Worm (Caenorhabditis elegans): ENCODE results near the gene sur-7.

sur-7 gene

DNA sequence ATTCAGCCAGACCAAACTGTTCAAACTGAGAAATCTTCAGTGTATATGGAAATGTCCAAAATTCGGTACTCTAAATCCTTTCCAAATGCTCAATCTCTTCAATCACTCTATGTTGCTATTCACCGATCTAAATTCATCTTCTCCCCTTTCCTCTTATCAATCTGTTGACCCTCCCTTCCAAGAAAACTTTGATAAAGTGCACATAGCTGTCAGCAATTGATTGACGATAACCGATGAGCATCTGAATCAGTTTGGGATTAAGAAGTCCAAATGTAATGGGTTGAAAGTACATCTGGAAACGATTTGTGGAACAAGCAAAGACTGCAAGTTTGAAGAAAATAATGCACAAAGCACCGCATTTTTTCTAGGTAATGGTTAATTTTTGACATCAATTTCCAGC is 13.6 kb downstream of the sur-7 start:
- TF ChIP-seq B0261.1 (tag; optimal IDR thresholded peaks at IDR 0.05), result no peak
- no peak for TF ChIP-seq ceh-58 (GFP tag; IDR thresholded peaks at IDR 0.05)
- no peak for TF ChIP-seq athp-1 (tag; optimal IDR thresholded peaks at IDR 0.05)
- no peak for TF ChIP-seq madf-6 (GFP tag; IDR thresholded peaks at IDR 0.05)

DNA sequence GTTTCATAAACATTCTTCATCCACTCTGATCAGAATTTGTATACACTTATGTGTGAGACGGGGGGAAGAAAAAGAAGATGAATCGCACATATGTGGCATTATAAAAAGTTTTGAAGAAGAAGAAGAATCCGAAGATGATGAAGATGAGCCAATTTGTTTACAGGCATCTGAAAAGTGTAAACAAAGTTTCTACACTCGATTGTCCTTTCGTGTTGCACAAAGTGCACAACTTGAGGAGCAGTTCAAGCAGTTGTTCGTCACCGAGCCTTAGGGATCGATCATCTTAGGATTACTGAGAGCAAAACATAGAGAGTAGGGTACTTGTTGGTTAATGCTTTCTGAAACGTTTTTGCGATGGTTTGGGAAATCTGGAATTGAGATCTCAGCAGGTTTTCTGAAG is 14.7 kb downstream of the sur-7 start:
- no peak for TF ChIP-seq egl-44 (GFP tag; IDR thresholded peaks at IDR 0.05)
- no peak for TF ChIP-seq bed-1 (GFP tag; IDR thresholded peaks at IDR 0.05)
- TF ChIP-seq attf-5 (GFP tag; optimal IDR thresholded peaks at IDR 0.05), result no peak
- no peak for TF ChIP-seq mes-4 (tag; optimal IDR thresholded peaks at IDR 0.05)
- TF ChIP-seq ztf-6 (GFP tag; IDR thresholded peaks at IDR 0.05), result no peak
- TF ChIP-seq snpc-1.3 (tag; optimal IDR thresholded peaks at IDR 0.05; ENCODE audit: insufficient read depth), result no peak
- TF ChIP-seq lin-35 (GFP tag; optimal IDR thresholded peaks at IDR 0.05), result no peak
- no peak for TF ChIP-seq gei-17 (GFP tag; optimal IDR thresholded peaks at IDR 0.05)
- TF ChIP-seq C06A6.2 (GFP tag; conservative IDR thresholded peaks at IDR 0.05), result no peak

- TF ChIP-seq zfh-2 (GFP tag; conservative IDR thresholded peaks at IDR 0.05) (peak; percentile 87), madf-8 (GFP tag; conservative IDR thresholded peaks at IDR 0.05) (no peak)
These were observed 15.7 kb downstream of the sur-7 start for ce11 chrX:16392107-16392506.

- TF ChIP-seq nhr-80 (tag; optimal IDR thresholded peaks at IDR 0.05) (peak; percentile 29), ceh-27 (GFP tag; optimal IDR thresholded peaks at IDR 0.05) (no peak), lin-40 (tag; optimal IDR thresholded peaks at IDR 0.05) (no peak)
These were observed 22.1 kb downstream of the sur-7 start, which contains the start of gene F01G12.18 for ce11 chrX:16398420-16398925. Gene F01G12.18 (minus strand): TSS chrX:16398470.

- TF ChIP-seq madf-3 (GFP tag; IDR thresholded peaks at IDR 0.05) (no peak), unc-62 (GFP tag; optimal IDR thresholded peaks at IDR 0.05) (no peak), ztf-6 (GFP tag; IDR thresholded peaks at IDR 0.05) (no peak), somi-1 (GFP tag; optimal IDR thresholded peaks at IDR 0.05) (no peak), let-526 (GFP tag; IDR thresholded peaks at IDR 0.05) (no peak), hsf-1 (GFP tag; IDR thresholded peaks at IDR 0.05) (no peak), sdz-38 (tag; optimal IDR thresholded peaks at IDR 0.05) (no peak), ceh-58 (GFP tag; IDR thresholded peaks at IDR 0.05) (no peak), hlh-26 (GFP tag; conservative IDR thresholded peaks at IDR 0.05) (no peak), mes-4 (tag; optimal IDR thresholded peaks at IDR 0.05) (no peak), F39B2.1 (GFP tag; IDR thresholded peaks at IDR 0.05) (no peak), pha-4 (tag; optimal IDR thresholded peaks at IDR 0.05) (no peak)
These were observed 24.5 kb downstream of the sur-7 start for ce11 chrX:16400897-16401296.

DNA sequence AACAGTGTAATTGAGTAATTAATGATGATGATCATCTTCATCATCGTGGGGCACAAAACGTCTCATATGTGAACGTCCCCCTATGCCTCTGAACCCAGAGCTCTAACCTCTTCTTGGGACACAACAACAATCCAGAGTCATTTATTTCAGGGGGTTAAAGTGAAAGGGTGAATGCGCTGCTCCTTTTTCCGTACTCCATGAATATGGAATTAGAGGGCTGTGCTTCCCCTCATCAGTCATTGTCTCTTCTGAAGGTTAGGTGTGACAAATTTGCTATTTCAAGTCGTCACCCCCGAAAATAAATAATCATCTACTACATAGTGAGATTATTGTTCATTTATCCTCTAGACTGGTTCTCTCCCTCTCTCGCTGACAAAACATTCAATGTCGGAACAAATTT is 25.9 kb downstream of the sur-7 start:
- TF ChIP-seq sptf-2 (GFP tag; optimal IDR thresholded peaks at IDR 0.05) (no peak), rcor-1 (GFP tag; IDR thresholded peaks at IDR 0.05) (no peak), F10E7.11 (tag; optimal IDR thresholded peaks at IDR 0.05) (no peak), repo-1 (tag; optimal IDR thresholded peaks at IDR 0.05) (no peak), bed-1 (GFP tag; IDR thresholded peaks at IDR 0.05) (no peak), mxl-1 (tag; optimal IDR thresholded peaks at IDR 0.05) (no peak), hmg-20 (GFP tag; IDR thresholded peaks at IDR 0.05) (no peak), lsl-1 (GFP tag; optimal IDR thresholded peaks at IDR 0.05) (no peak), ZK185.1 (tag; optimal IDR thresholded peaks at IDR 0.05; ENCODE audit: poor library complexity, severe bottlenecking) (no peak), let-526 (GFP tag; IDR thresholded peaks at IDR 0.05) (no peak), B0019.2 (GFP tag; conservative IDR thresholded peaks at IDR 0.05) (no peak)
